Worm (Caenorhabditis elegans) whole organism, young adult: ENCODE measurements around the gene asp-5.

Source experiments
- ama-1 ChIP-seq, 3 experiments: fragments of 150-350 bp in 1 of 3; sonication (generic microtip) in 2 of 3; optimal IDR thresholded peaks; 2 replicates each; lab custom pipeline; 2014 to 2018; ENCODE audit warnings: missing biosample characterization in 2 of 3, missing genetic modification characterization in 2 of 3, missing genetic modification reagents in 2 of 3
- nhr-120 ChIP-seq: fragments of 200-800 bp; sonication (Bioruptor generic); IDR thresholded peaks from 2 replicates; pipeline ENCODE4 v1.3.6; 2022; ENCODE audit warnings: missing genetic modification characterization, missing compliant biosample characterization
- pha-4 ChIP-seq: fragments of 150-350 bp; sonication (generic microtip); optimal IDR thresholded peaks from 2 replicates; lab custom pipeline; 2014; ENCODE audit warnings: missing biosample characterization, missing genetic modification reagents, missing genetic modification characterization
- sptf-2 ChIP-seq: fragments of 200-800 bp; sonication (Bioruptor generic); optimal IDR thresholded peaks from 2 replicates; lab custom pipeline; 2018; ENCODE audit warnings: mild to moderate bottlenecking, missing genetic modification characterization, missing compliant biosample characterization

- TF ChIP-seq ama-1 (optimal IDR thresholded peaks at IDR 0.05; lab: Kevin White, UChicago) (no peak), ama-1 (GFP tag; optimal IDR thresholded peaks at IDR 0.05; lab: Kevin White, UChicago) (no peak), pha-4 (tag; lab: Kevin White, UChicago) (no peak), sptf-2 (GFP tag; lab: Kevin White, UChicago) (no peak), nhr-120 (no peak)
These were observed 16.1 kb downstream of the asp-5 start for ce11 chrV:8288125-8288806.
